Worm (Caenorhabditis elegans) whole organism, L1 larva: ENCODE measurements around the gene F45B8.5.

Experiments
- ama-1 ChIP-seq: fragments of 150-350 bp; optimal IDR thresholded peaks from 2 replicates; lab custom pipeline; 2014
- ceh-82 ChIP-seq, 3 experiments: fragments of 150-350 bp in 1 of 3; sonication (generic microtip) in 2 of 3; optimal IDR thresholded peaks; 2 replicates each; lab custom pipeline; 2014 to 2017; ENCODE audit warnings: missing biosample characterization in 3 of 3, missing genetic modification characterization in 3 of 3
- fos-1 ChIP-seq: fragments of 150-350 bp; optimal IDR thresholded peaks from 2 replicates; lab custom pipeline; 2014; ENCODE audit warnings: missing biosample characterization, missing genetic modification characterization
- jun-1 ChIP-seq: fragments of 150-350 bp; optimal IDR thresholded peaks from 2 replicates; lab custom pipeline; 2014; ENCODE audit warnings: missing biosample characterization, missing genetic modification reagents, missing genetic modification characterization
- lin-13 ChIP-seq: fragments of 150-350 bp; optimal IDR thresholded peaks from 2 replicates; lab custom pipeline; 2014; ENCODE audit warnings: missing biosample characterization, missing genetic modification reagents, missing genetic modification characterization
- lin-15B ChIP-seq: fragments of 150-350 bp; sonication (generic microtip); optimal IDR thresholded peaks from 3 replicates; lab custom pipeline; 2014; ENCODE audit warnings: missing biosample characterization, missing genetic modification characterization
- nhr-237 ChIP-seq: fragments of 150-350 bp; optimal IDR thresholded peaks from 2 replicates; lab custom pipeline; 2014; ENCODE audit warnings: missing biosample characterization, missing genetic modification characterization
- nhr-28 ChIP-seq: fragments of 150-350 bp; optimal IDR thresholded peaks from 2 replicates; lab custom pipeline; 2014; ENCODE audit warnings: missing biosample characterization, missing genetic modification characterization
- nhr-90 ChIP-seq: sonication (generic microtip); optimal IDR thresholded peaks from 2 replicates; lab custom pipeline; 2016; ENCODE audit warnings: mild to moderate bottlenecking, missing genetic modification characterization, missing compliant biosample characterization; ENCODE audit not compliant: poor library complexity
- skn-1 ChIP-seq: fragments of 150-350 bp; optimal IDR thresholded peaks from 2 replicates; lab custom pipeline; 2014; ENCODE audit warnings: missing biosample characterization, missing genetic modification characterization
- snpc-4 ChIP-seq: fragments of 150-350 bp; optimal IDR thresholded peaks from 2 replicates; lab custom pipeline; 2014; ENCODE audit warnings: missing biosample characterization, missing genetic modification characterization
- tbx-2 ChIP-seq: sonication (generic microtip); optimal IDR thresholded peaks from 2 replicates; lab custom pipeline; 2016; ENCODE audit warnings: missing genetic modification characterization, missing compliant biosample characterization
- ztf-11 ChIP-seq, 2 experiments: sonication (generic microtip); optimal IDR thresholded peaks; 2 replicates each; lab custom pipeline; 2016 to 2017; ENCODE audit warnings: missing genetic modification characterization in 2 of 2, missing biosample characterization in 1 of 2, missing compliant biosample characterization in 1 of 2

DNA sequence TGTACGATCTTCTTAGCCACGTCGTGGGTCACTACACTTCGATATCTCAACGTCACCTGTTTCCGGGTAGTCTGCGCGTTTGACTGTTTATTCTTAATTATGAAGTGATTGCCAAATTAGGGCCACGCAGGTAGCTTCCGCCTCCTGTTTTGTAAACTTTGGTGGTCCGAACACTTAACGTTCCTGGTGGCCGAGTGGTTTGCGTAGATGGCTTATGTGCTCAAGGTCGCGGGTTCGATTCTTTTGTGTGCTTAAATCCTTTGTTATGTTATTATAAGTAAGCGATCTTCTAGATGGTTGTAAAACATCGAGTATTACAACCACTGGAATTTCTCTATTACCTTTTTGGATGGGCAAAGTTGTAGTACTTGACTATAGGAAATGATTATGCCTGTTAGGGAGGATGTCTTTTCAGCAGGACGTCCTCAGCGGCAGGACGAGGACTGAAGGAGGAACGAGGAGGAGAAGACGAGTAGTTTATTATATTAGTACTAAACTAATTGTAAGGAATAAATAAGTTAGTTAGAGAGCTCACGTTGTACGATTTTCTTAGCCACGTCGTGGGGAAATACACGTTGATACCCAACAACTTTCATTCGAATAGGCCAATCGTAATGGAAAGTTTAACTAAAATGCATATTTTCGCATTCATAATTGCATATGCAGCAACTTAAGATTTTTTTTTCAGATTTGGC is 11.1 kb downstream of the F45B8.5 start:
- TF ChIP-seq ama-1 (lab: Kevin White, UChicago), result no peak
- no peak for TF ChIP-seq nhr-28 (tag; lab: Kevin White, UChicago)
- TF ChIP-seq lin-15B (tag; lab: Kevin White, UChicago), result no peak
- TF ChIP-seq nhr-237 (tag; lab: Kevin White, UChicago), result no peak
- TF ChIP-seq nhr-90 (tag; lab: Kevin White, UChicago), result no peak
- no peak for TF ChIP-seq skn-1 (tag; lab: Kevin White, UChicago)
- TF ChIP-seq lin-13, result no peak
- no peak for TF ChIP-seq jun-1 (tag; lab: Kevin White, UChicago)
- TF ChIP-seq fos-1, result no peak
- no peak for TF ChIP-seq snpc-4 (tag; lab: Kevin White, UChicago)
- no peak for TF ChIP-seq tbx-2 (tag; lab: Kevin White, UChicago)
- no peak for TF ChIP-seq ceh-82 (tag; optimal IDR thresholded peaks at IDR 0.05; lab: Kevin White, UChicago)
- no peak for TF ChIP-seq ztf-11 (tag; optimal IDR thresholded peaks at IDR 0.05; lab: Kevin White, UChicago)
